Worm (Caenorhabditis elegans): ENCODE measurements around the gene rab-37.

rab-37 gene

ce11 chrX:4266178-4266931, 30.7 kb upstream of the rab-37 start:
- TF ChIP-seq lin-39 (tag; optimal IDR thresholded peaks at IDR 0.05) (no peak), nhr-237 (tag; optimal IDR thresholded peaks at IDR 0.05) (no peak), mxl-3 (GFP tag; optimal IDR thresholded peaks at IDR 0.05) (no peak), set-16 (GFP tag; IDR thresholded peaks at IDR 0.05) (no peak), ZK337.2 (GFP tag; IDR thresholded peaks at IDR 0.05) (no peak), daf-19 (GFP tag; conservative IDR thresholded peaks at IDR 0.05) (no peak), skn-1 (tag; optimal IDR thresholded peaks at IDR 0.05) (no peak), ceh-62 (tag; optimal IDR thresholded peaks at IDR 0.05) (no peak), php-3 (GFP tag; IDR thresholded peaks at IDR 0.05) (no peak), daf-8 (GFP tag; IDR thresholded peaks at IDR 0.05) (no peak), zip-11 (GFP tag; IDR thresholded peaks at IDR 0.05) (no peak), duxl-1 (tag; optimal IDR thresholded peaks at IDR 0.05; ENCODE audit: poor library complexity) (no peak), jun-1 (tag; optimal IDR thresholded peaks at IDR 0.05) (no peak), nhr-102 (tag; optimal IDR thresholded peaks at IDR 0.05) (no peak), lim-7 (GFP tag; IDR thresholded peaks at IDR 0.05) (no peak), tag-97 (GFP tag; IDR thresholded peaks at IDR 0.05) (no peak), nhr-28 (tag; optimal IDR thresholded peaks at IDR 0.05) (peak; percentile 26), lsy-2 (tag; optimal IDR thresholded peaks at IDR 0.05) (no peak), aly-2 (tag; optimal IDR thresholded peaks at IDR 0.05) (no peak), ctbp-1 (GFP tag; IDR thresholded peaks at IDR 0.05) (no peak), hlh-11 (tag; optimal IDR thresholded peaks at IDR 0.05) (peak; percentile 46), T20F7.1 (GFP tag; optimal IDR thresholded peaks at IDR 0.05) (no peak), ceh-32 (tag; optimal IDR thresholded peaks at IDR 0.05; ENCODE audit: poor library complexity) (no peak), F44E2.7 (GFP tag; IDR thresholded peaks at IDR 0.05) (no peak), Y75B8A.6 (GFP tag; IDR thresholded peaks at IDR 0.05) (no peak), daf-16 (GFP tag; optimal IDR thresholded peaks at IDR 0.05) (peak in 1 of 2 experiments; percentile 71), daf-16 (tag; optimal IDR thresholded peaks at IDR 0.05) (no peak), lin-15B (tag; optimal IDR thresholded peaks at IDR 0.05) (no peak), hlh-30 (tag; optimal IDR thresholded peaks at IDR 0.05; ENCODE audit: insufficient read depth) (peak; percentile 84), lir-3 (tag; optimal IDR thresholded peaks at IDR 0.05) (no peak), unc-62 (GFP tag; optimal IDR thresholded peaks at IDR 0.05 in 1 of 2) (peak in 1 of 2 experiments; percentile 59), unc-62 (tag; optimal IDR thresholded peaks at IDR 0.05) (no peak), madf-9 (GFP tag; conservative IDR thresholded peaks at IDR 0.05) (no peak), dmd-9 (GFP tag; IDR thresholded peaks at IDR 0.05) (no peak), dpl-1 (GFP tag; optimal IDR thresholded peaks at IDR 0.05) (no peak), sdz-12 (GFP tag; optimal IDR thresholded peaks at IDR 0.05) (no peak), ztf-11 (tag; optimal IDR thresholded peaks at IDR 0.05) (no peak)

ce11 chrX:4265283-4265907, 29.7 kb upstream of the rab-37 start, which contains the start of gene coel-1:
TSS of gene coel-1 (plus strand) at chrX:4265663.
- TF ChIP-seq lsy-2 (tag; optimal IDR thresholded peaks at IDR 0.05) (peak in 1 of 2 experiments; percentile 33), nhr-48 (tag; optimal IDR thresholded peaks at IDR 0.05) (peak; percentile 27), ceh-28 (tag; optimal IDR thresholded peaks at IDR 0.05) (no peak), madf-9 (GFP tag; conservative IDR thresholded peaks at IDR 0.05) (peak; percentile 18; the same call in 1 of the 2 replicates), pha-4 (GFP tag; IDR thresholded peaks at IDR 0.05) (peak; percentile 32; the same call in 1 of the 2 replicates), pha-4 (tag; optimal IDR thresholded peaks at IDR 0.05) (no peak), Y48G9A.11 (GFP tag; IDR thresholded peaks at IDR 0.05) (no peak), dve-1 (tag; optimal IDR thresholded peaks at IDR 0.05; ENCODE audit: insufficient read depth) (peak; percentile 35), mep-1 (tag; optimal IDR thresholded peaks at IDR 0.05) (peak; percentile 68), nhr-28 (tag; optimal IDR thresholded peaks at IDR 0.05) (peak; percentile 14), nhr-77 (tag; optimal IDR thresholded peaks at IDR 0.05) (no peak), fkh-10 (GFP tag; optimal IDR thresholded peaks at IDR 0.05) (peak; percentile 0), mxl-3 (GFP tag; optimal IDR thresholded peaks at IDR 0.05) (peak; percentile 73), mdl-1 (tag; optimal IDR thresholded peaks at IDR 0.05) (peak; percentile 45 to 65), hmg-1.1 (GFP tag; IDR thresholded peaks at IDR 0.05) (peak; percentile 72), aha-1 (tag) (peak; percentile 55), hif-1 (tag; optimal IDR thresholded peaks at IDR 0.05) (peak in 1 of 2 experiments; percentile 4), mes-2 (tag; optimal IDR thresholded peaks at IDR 0.05; ENCODE audit: poor library complexity, severe bottlenecking) (peak; percentile 53)
